Worm (Caenorhabditis elegans) whole organism, midembryonic: Measurements from ENCODE around the gene T21E8.6.

ENCODE experiments used
- klf-2 ChIP-seq: fragments of 200-800 bp; sonication (Bioruptor generic); conservative IDR thresholded peaks from 2 replicates; pipeline ENCODE4 v1.3.6; 2022; ENCODE audit warnings: missing genetic modification reagents, missing genetic modification characterization, missing compliant biosample characterization
- med-1 ChIP-seq: sonication (generic microtip); optimal IDR thresholded peaks from 2 replicates; lab custom pipeline; 2017; ENCODE audit warnings: missing genetic modification characterization, mild to moderate bottlenecking, missing compliant biosample characterization, antibody characterized with exemption, missing genetic modification reagents; ENCODE audit not compliant: insufficient read depth

- TF ChIP-seq klf-2 (GFP tag; lab: Robert Waterston, UW) (no peak), med-1 (GFP tag; lab: Kevin White, UChicago) (no peak)
These were observed 30.9 kb upstream of the T21E8.6 start for ce11 chrX:10851202-10851601.
